Worm (Caenorhabditis elegans): ENCODE results near the gene tag-241.

Gene tag-241

DNA sequence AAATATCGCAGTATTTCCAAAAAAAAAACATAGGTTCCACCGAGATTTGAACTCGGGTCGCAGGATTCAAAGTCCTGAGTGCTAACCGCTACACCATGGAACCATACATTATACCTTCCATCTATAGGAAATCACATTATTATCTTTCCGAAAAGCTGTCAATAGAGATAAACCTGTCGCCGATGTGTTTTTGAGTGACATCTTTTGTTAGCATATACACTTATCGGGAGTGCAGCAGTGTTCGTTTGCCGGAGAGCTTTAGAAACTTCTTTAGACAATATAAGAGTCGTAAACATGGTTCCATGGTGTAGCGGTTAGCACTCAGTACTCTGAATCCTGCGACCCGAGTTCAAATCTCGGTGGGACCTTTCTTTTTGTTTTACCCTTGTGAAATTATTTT is 48.4 kb downstream of the tag-241 start:
- peak; percentile 11 for TF ChIP-seq dao-5 (tag; optimal IDR thresholded peaks at IDR 0.05)
- TF ChIP-seq W03F9.2 (tag; optimal IDR thresholded peaks at IDR 0.05) = no peak

DNA sequence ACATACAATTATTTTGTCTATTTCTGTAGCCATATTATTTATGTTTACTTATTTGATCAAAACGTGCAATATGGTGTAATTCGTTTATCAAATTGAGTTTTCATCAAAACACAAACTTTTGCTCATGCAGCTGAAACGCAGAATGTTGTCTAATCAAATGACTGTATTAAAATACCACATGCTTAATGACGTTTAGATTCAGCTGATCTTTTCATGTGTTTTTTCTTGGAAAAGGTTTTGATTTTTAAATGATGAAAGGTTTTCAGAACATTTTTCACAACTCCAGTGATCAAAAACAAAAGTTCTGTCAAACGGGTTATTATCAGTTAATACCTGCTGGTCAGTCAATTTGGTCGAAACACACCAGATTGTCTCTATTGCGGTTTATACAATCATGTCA is 51.5 kb downstream of the tag-241 start, which contains the start of gene Y62H9A.1:
Y62H9A.1 (plus strand) TSS at position 282 of the 400 bp plus-strand sequence.
- no peak for TF ChIP-seq dao-5 (tag; optimal IDR thresholded peaks at IDR 0.05)
- TF ChIP-seq him-1 (tag; optimal IDR thresholded peaks at IDR 0.05) = no peak
- no peak for TF ChIP-seq W03F9.2 (tag; optimal IDR thresholded peaks at IDR 0.05)

DNA sequence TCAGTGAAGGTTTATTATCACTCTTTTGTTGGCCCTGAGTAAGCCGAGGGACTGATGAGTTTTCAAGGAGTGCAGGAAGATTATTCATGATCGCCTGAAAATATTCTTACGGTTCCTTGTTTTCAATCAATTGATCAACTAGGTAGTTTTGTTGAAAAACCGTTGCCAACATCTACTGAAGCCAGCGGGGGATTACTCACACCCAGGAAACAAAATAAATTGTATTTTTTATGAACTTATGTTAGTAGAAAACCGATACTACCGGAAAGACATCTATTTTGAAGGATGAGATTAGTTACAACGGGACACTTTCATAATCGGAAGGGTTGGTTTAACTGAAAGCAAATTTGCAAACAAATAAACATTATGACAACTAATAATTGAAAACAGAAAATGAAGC is 54.3 kb downstream of the tag-241 start, which contains the start of gene Y62H9A.2:
Y62H9A.2 (minus strand) TSS at position 101 of the 400 bp plus-strand sequence.
- TF ChIP-seq him-1 (tag; optimal IDR thresholded peaks at IDR 0.05) (no peak), dao-5 (tag; optimal IDR thresholded peaks at IDR 0.05) (no peak), W03F9.2 (tag; optimal IDR thresholded peaks at IDR 0.05) (no peak)

DNA sequence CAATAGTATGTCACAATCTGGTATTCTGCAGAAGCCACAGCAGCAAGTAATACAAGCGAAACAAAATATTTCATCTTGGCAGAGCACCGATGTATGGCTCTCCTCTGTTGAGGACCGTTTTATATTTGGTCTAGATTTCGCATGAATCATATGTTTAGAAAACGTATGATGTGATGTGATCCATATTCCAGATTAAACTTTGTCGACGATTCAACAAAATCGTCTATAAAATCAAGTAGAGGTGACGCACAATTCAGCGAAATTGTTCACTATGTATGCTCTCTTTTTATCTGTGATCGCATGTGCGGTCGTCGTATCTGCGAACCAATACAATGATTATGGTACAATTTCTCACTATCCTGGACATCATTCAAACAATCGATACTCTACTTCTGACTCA is 56.1 kb downstream of the tag-241 start, which contains the start of the genes Y62H9A.3 and Y62H9A.4:
Y62H9A.3 (minus strand) TSS at position 101 of the 400 bp plus-strand sequence.
Y62H9A.4 (plus strand) TSS at position 256 of the 400 bp plus-strand sequence.
- no peak for TF ChIP-seq W03F9.2 (tag; optimal IDR thresholded peaks at IDR 0.05)
- TF ChIP-seq him-1 (tag; optimal IDR thresholded peaks at IDR 0.05) = no peak
- TF ChIP-seq dao-5 (tag; optimal IDR thresholded peaks at IDR 0.05) = no peak

DNA sequence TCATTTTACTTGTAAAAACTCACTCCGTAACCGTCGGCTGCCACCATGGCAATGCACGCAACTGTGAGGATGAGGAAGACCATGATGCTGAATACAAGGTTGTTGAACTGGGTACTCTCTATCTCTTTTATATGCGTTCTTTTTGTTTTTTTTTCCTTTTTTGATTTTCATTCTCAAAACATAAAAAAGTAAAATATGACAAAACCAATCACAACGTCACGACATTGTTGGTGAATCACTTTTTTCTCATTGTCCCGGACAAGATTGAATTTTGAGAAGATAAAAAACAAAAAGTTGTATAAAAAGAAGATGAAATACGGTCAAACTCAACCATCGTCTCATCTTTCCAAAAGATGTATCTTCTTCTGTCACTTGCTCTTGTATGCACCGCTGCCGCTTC is 59.0 kb downstream of the tag-241 start, which contains the start of the genes Y62H9A.5 and ule-5:
Y62H9A.5 (minus strand) TSS at position 101 of the 400 bp plus-strand sequence.
ule-5 (plus strand) TSS at position 328 of the 400 bp plus-strand sequence.
- TF ChIP-seq W03F9.2 (tag; optimal IDR thresholded peaks at IDR 0.05) (no peak), him-1 (tag; optimal IDR thresholded peaks at IDR 0.05) (no peak), dao-5 (tag; optimal IDR thresholded peaks at IDR 0.05) (no peak)

DNA sequence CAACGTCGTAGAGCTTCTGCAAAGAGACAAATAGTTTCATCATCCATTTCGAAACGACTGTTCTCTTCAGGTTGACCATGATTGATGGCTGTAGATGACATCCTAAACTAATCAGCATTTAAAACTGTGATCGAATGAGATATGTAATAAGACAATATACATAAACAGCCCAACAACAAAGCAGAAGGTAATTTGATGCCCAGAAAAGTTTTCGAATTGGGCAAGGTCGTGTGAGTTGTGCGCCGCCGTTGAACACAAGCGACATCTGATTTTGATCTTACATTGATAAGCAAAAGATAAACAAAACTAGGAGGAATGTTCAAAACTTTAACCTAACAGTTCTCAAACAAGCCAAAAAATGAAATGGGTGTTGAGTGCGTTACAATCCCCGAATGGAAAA is 61.8 kb downstream of the tag-241 start, which contains the start of gene Y62H9A.7:
Y62H9A.7 (minus strand) TSS at position 101 of the 400 bp plus-strand sequence.
- TF ChIP-seq W03F9.2 (tag; optimal IDR thresholded peaks at IDR 0.05) (no peak), him-1 (tag; optimal IDR thresholded peaks at IDR 0.05) (no peak), dao-5 (tag; optimal IDR thresholded peaks at IDR 0.05) (no peak)
